Fruit fly (Drosophila melanogaster) whole organism, adult: ENCODE measurements around the gene Dnai2.

Source experiments
- CG12768 ChIP-seq: fragments of 200-800 bp; sonication (Bioruptor generic); optimal IDR thresholded peaks from 2 replicates; lab custom pipeline; 2017; ENCODE audit warnings: missing biosample characterization, missing genetic modification characterization, mild to moderate bottlenecking, moderate library complexity, missing genetic modification reagents
- CG1620 ChIP-seq: fragments of 200-800 bp; sonication (Bioruptor generic); optimal IDR thresholded peaks from 2 replicates; lab custom pipeline; 2016; ENCODE audit warnings: missing biosample characterization, missing genetic modification characterization
- CG7045 ChIP-seq: fragments of 200-800 bp; sonication (Bioruptor generic); optimal IDR thresholded peaks from 2 replicates; lab custom pipeline; 2017; ENCODE audit warnings: missing biosample characterization, mild to moderate bottlenecking, missing genetic modification characterization
- ovo ChIP-seq: fragments of 200-800 bp; sonication (Bioruptor generic); optimal IDR thresholded peaks from 2 replicates; lab custom pipeline; 2016; ENCODE audit warnings: missing biosample characterization, missing genetic modification characterization
- toe ChIP-seq: fragments of 200-800 bp; sonication (Bioruptor generic); optimal IDR thresholded peaks from 2 replicates; lab custom pipeline; 2016; ENCODE audit warnings: missing biosample characterization, missing genetic modification characterization

DNA sequence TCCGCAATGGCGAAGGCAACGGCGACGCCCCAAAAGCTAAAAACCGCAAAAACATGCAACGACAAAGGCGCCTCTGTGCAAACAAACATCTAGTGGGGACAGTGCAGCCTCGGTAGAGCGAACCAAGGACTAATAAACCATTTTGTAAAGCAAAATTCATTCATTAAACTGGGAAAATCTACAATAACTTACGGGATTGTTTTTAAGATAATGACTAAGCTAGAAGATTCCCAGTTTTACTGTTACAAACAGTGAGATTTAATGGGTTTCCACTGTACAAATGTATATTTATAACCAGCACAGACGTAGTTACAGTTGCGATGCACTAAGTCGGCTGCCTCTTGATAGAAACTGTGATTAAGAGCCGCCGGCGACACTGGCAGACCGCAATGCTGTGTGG lies 42.9 kb downstream of the Dnai2 start:
- TF ChIP-seq toe = peak; percentile 51
- no peak for TF ChIP-seq CG1620 (GFP tag; lab: Kevin White, UChicago)
- TF ChIP-seq ovo = no peak
- TF ChIP-seq CG7045 (GFP tag; lab: Kevin White, UChicago) = peak; percentile 64
- TF ChIP-seq CG12768 (GFP tag; lab: Kevin White, UChicago) = peak; percentile 75
